Worm (Caenorhabditis elegans) whole organism, late embryonic: Measurements from ENCODE around the gene cyp-33E2.

Source experiments
- F13H6.1 ChIP-seq: sonication (generic microtip); optimal IDR thresholded peaks from 2 replicates; lab custom pipeline; 2016; ENCODE audit warnings: missing genetic modification characterization, missing compliant biosample characterization
- ceh-18 ChIP-seq: sonication (generic microtip); optimal IDR thresholded peaks from 2 replicates; lab custom pipeline; 2016; ENCODE audit warnings: missing genetic modification characterization, missing compliant biosample characterization
- ceh-2 ChIP-seq: sonication (generic microtip); optimal IDR thresholded peaks from 2 replicates; lab custom pipeline; 2016; ENCODE audit warnings: missing genotype, missing genetic modification characterization, missing compliant biosample characterization
- ceh-24 ChIP-seq: sonication (generic microtip); optimal IDR thresholded peaks from 2 replicates; lab custom pipeline; 2016; ENCODE audit warnings: mild to moderate bottlenecking, missing genetic modification characterization, missing compliant biosample characterization
- che-1 ChIP-seq: sonication (generic microtip); optimal IDR thresholded peaks from 2 replicates; lab custom pipeline; 2016; ENCODE audit warnings: mild to moderate bottlenecking, missing genetic modification characterization, missing compliant biosample characterization
- lin-11 ChIP-seq: fragments of 200-800 bp; sonication (Bioruptor generic); optimal IDR thresholded peaks from 2 replicates; lab custom pipeline; 2018; ENCODE audit warnings: mild to moderate bottlenecking, missing genetic modification characterization, missing compliant biosample characterization
- nfya-1 ChIP-seq: sonication (generic microtip); optimal IDR thresholded peaks from 2 replicates; lab custom pipeline; 2017; ENCODE audit warnings: missing genetic modification characterization, mild to moderate bottlenecking, missing compliant biosample characterization, antibody characterized with exemption, moderate library complexity
- nhr-11 ChIP-seq: fragments of 150-350 bp; optimal IDR thresholded peaks from 2 replicates; lab custom pipeline; 2014; ENCODE audit warnings: missing biosample characterization, missing genetic modification characterization
- pag-3 ChIP-seq: sonication (generic microtip); optimal IDR thresholded peaks from 2 replicates; lab custom pipeline; 2016; ENCODE audit warnings: missing compliant biosample characterization, missing genetic modification characterization, borderline replicate concordance
- pqm-1 ChIP-seq: sonication (generic microtip); optimal IDR thresholded peaks from 2 replicates; lab custom pipeline; 2016; ENCODE audit warnings: missing genetic modification characterization, missing compliant biosample characterization
- rnt-1 ChIP-seq: sonication (generic microtip); optimal IDR thresholded peaks from 2 replicates; lab custom pipeline; 2016; ENCODE audit warnings: missing genetic modification characterization, missing compliant biosample characterization
- sox-4 ChIP-seq: sonication (generic microtip); optimal IDR thresholded peaks from 2 replicates; lab custom pipeline; 2017; ENCODE audit warnings: mild to moderate bottlenecking, missing genetic modification characterization, inconsistent platforms, missing compliant biosample characterization
- ttx-3 ChIP-seq: sonication (generic microtip); optimal IDR thresholded peaks from 2 replicates; lab custom pipeline; 2016; ENCODE audit warnings: missing genetic modification reagents, missing genetic modification characterization, missing compliant biosample characterization
- unc-86 ChIP-seq: sonication (generic microtip); optimal IDR thresholded peaks from 2 replicates; lab custom pipeline; 2016; ENCODE audit warnings: missing genetic modification characterization, missing compliant biosample characterization

- TF ChIP-seq unc-86 (tag; lab: Kevin White, UChicago) (no peak), che-1 (tag; lab: Kevin White, UChicago) (no peak), nhr-11 (tag; lab: Kevin White, UChicago) (no peak), pag-3 (tag; lab: Kevin White, UChicago) (no peak), ceh-18 (tag; lab: Kevin White, UChicago) (no peak), ceh-24 (tag; lab: Kevin White, UChicago) (no peak), rnt-1 (tag; lab: Kevin White, UChicago) (no peak), lin-11 (tag; lab: Kevin White, UChicago) (no peak), pqm-1 (tag; lab: Kevin White, UChicago) (no peak), ttx-3 (no peak), sox-4 (tag; lab: Kevin White, UChicago) (no peak), ceh-2 (no peak), F13H6.1 (tag; lab: Kevin White, UChicago) (no peak), nfya-1 (tag; lab: Kevin White, UChicago) (no peak)
These were observed 16.8 kb upstream of the cyp-33E2 start, which contains the start of gene Y59H11AR.3 for ce11 chrIV:8595317-8595716.
